Worm (Caenorhabditis elegans): ENCODE results near the gene mfn-1.

Gene mfn-1

ce11 chrII:11510373-11510772, 38.6 kb upstream of the mfn-1 start, which contains the start of gene npr-41:
TSS of gene npr-41 (plus strand) at chrII:11510673.
- TF ChIP-seq cnd-1 (tag; optimal IDR thresholded peaks at IDR 0.05) (no peak), unc-39 (tag; optimal IDR thresholded peaks at IDR 0.05) (no peak), flh-1 (GFP tag; optimal IDR thresholded peaks at IDR 0.05) (no peak), nhr-2 (tag; optimal IDR thresholded peaks at IDR 0.05) (no peak), nhr-28 (tag; optimal IDR thresholded peaks at IDR 0.05) (no peak), lin-32 (GFP tag; optimal IDR thresholded peaks at IDR 0.05) (no peak), nhr-76 (tag; optimal IDR thresholded peaks at IDR 0.05) (no peak), snpc-4 (tag; optimal IDR thresholded peaks at IDR 0.05) (no peak), ham-2 (GFP tag; optimal IDR thresholded peaks at IDR 0.05) (no peak), ceh-83 (GFP tag; optimal IDR thresholded peaks at IDR 0.05) (no peak), unc-62 (GFP tag; optimal IDR thresholded peaks at IDR 0.05) (no peak), mls-2 (tag; optimal IDR thresholded peaks at IDR 0.05) (no peak), sem-2 (GFP tag; optimal IDR thresholded peaks at IDR 0.05) (no peak), zip-8 (tag; optimal IDR thresholded peaks at IDR 0.05) (no peak)

- TF ChIP-seq nhr-237 (tag; optimal IDR thresholded peaks at IDR 0.05) (no peak), ham-2 (GFP tag; optimal IDR thresholded peaks at IDR 0.05) (peak; percentile 23), sptf-1 (tag; optimal IDR thresholded peaks at IDR 0.05) (peak; percentile 23), nhr-28 (tag; optimal IDR thresholded peaks at IDR 0.05) (no peak)
These were observed 31.9 kb upstream of the mfn-1 start for ce11 chrII:11503761-11504160.

- TF ChIP-seq sem-2 (GFP tag; optimal IDR thresholded peaks at IDR 0.05) (no peak), elt-3 (tag; optimal IDR thresholded peaks at IDR 0.05) (peak; percentile 93), sptf-1 (tag; optimal IDR thresholded peaks at IDR 0.05) (no peak), zip-8 (tag; optimal IDR thresholded peaks at IDR 0.05) (no peak), cnd-1 (tag; optimal IDR thresholded peaks at IDR 0.05) (no peak), elt-1 (tag; optimal IDR thresholded peaks at IDR 0.05; ENCODE audit: borderline replicate concordance, insufficient read depth) (peak; percentile 35), mls-2 (tag; optimal IDR thresholded peaks at IDR 0.05) (no peak), hlh-1 (tag; optimal IDR thresholded peaks at IDR 0.05) (no peak), ham-2 (GFP tag; optimal IDR thresholded peaks at IDR 0.05) (peak; percentile 59), ceh-39 (tag; optimal IDR thresholded peaks at IDR 0.05) (no peak), lsy-2 (tag; optimal IDR thresholded peaks at IDR 0.05) (no peak), blmp-1 (tag; optimal IDR thresholded peaks at IDR 0.05) (peak; percentile 91)
These were observed 30.1 kb upstream of the mfn-1 start for ce11 chrII:11501956-11502355.

- TF ChIP-seq nhr-12 (tag; optimal IDR thresholded peaks at IDR 0.05) (no peak), unc-62 (GFP tag; optimal IDR thresholded peaks at IDR 0.05) (no peak), flh-1 (GFP tag; optimal IDR thresholded peaks at IDR 0.05) (no peak), pha-4 (tag; optimal IDR thresholded peaks at IDR 0.05) (no peak)
These were observed 28.4 kb upstream of the mfn-1 start, which contains the start of gene B0334.20 for ce11 chrII:11500198-11500597. TSS of gene B0334.20 (minus strand) at chrII:11500459.

- TF ChIP-seq pha-4 (tag; optimal IDR thresholded peaks at IDR 0.05) (no peak), unc-39 (tag; optimal IDR thresholded peaks at IDR 0.05) (no peak), mls-2 (tag; optimal IDR thresholded peaks at IDR 0.05) (no peak), nhr-237 (tag; optimal IDR thresholded peaks at IDR 0.05) (no peak), nhr-76 (tag; optimal IDR thresholded peaks at IDR 0.05) (no peak), mab-5 (tag; optimal IDR thresholded peaks at IDR 0.05) (no peak), nhr-12 (tag; optimal IDR thresholded peaks at IDR 0.05) (no peak), nhr-28 (tag; optimal IDR thresholded peaks at IDR 0.05) (no peak), flh-1 (GFP tag; optimal IDR thresholded peaks at IDR 0.05) (no peak), elt-1 (tag; optimal IDR thresholded peaks at IDR 0.05; ENCODE audit: borderline replicate concordance, insufficient read depth) (no peak)
These were observed 25.5 kb upstream of the mfn-1 start, which contains the start of gene B0334.5 for ce11 chrII:11497365-11497764. TSS of gene B0334.5 (plus strand) at chrII:11497665.

ce11 chrII:11496767-11497166, 25.0 kb upstream of the mfn-1 start, which contains the start of gene emc-5:
TSS of gene emc-5 (plus strand) at chrII:11496780.
- TF ChIP-seq drap-1 (GFP tag; optimal IDR thresholded peaks at IDR 0.05) (no peak), unc-62 (GFP tag; optimal IDR thresholded peaks at IDR 0.05) (peak; percentile 49), unc-120 (tag; optimal IDR thresholded peaks at IDR 0.05; ENCODE audit: poor library complexity, severe bottlenecking) (peak; percentile 57), hlh-1 (tag; optimal IDR thresholded peaks at IDR 0.05) (peak; percentile 66)

- TF ChIP-seq sptf-1 (tag; optimal IDR thresholded peaks at IDR 0.05) (no peak), lsy-2 (tag; optimal IDR thresholded peaks at IDR 0.05) (no peak), ham-2 (GFP tag; optimal IDR thresholded peaks at IDR 0.05) (no peak), flh-1 (GFP tag; optimal IDR thresholded peaks at IDR 0.05) (no peak), cnd-1 (tag; optimal IDR thresholded peaks at IDR 0.05) (no peak), mls-2 (tag; optimal IDR thresholded peaks at IDR 0.05) (no peak), nhr-12 (tag; optimal IDR thresholded peaks at IDR 0.05) (no peak), mep-1 (tag; optimal IDR thresholded peaks at IDR 0.05) (no peak), ceh-43 (GFP tag; optimal IDR thresholded peaks at IDR 0.05) (no peak), snpc-4 (tag; optimal IDR thresholded peaks at IDR 0.05) (no peak), tbx-8 (GFP tag; optimal IDR thresholded peaks at IDR 0.05) (no peak)
These were observed 24.0 kb upstream of the mfn-1 start for ce11 chrII:11495806-11496205.

All from whole organism, mixed stage, embryonic.